Fruit fly (Drosophila melanogaster): ENCODE measurements around the gene OtopLa.

Gene OtopLa

dm6 chrX:5695035-5695434, 46.7 kb upstream of the OtopLa start, which contains the start of gene CG3149 (continued):
- TF ChIP-seq trem (tag; optimal IDR thresholded peaks at IDR 0.05) = peak; percentile 26
- peak; percentile 71 for TF ChIP-seq CG14860 (GFP tag; IDR thresholded peaks at IDR 0.05; ENCODE audit: partially characterized antibody)
- TF ChIP-seq vnd (GFP tag; IDR thresholded peaks at IDR 0.05; ENCODE audit: partially characterized antibody) = peak; percentile 69
- TF ChIP-seq CG15514 (GFP tag; optimal IDR thresholded peaks at IDR 0.05) = peak; percentile 31
- no peak for TF ChIP-seq C15 (GFP tag; IDR thresholded peaks at IDR 0.05)
- TF ChIP-seq crp (GFP tag; optimal IDR thresholded peaks at IDR 0.05) = peak; percentile 5 to 88
- peak; percentile 81 for TF ChIP-seq Dref (GFP tag; IDR thresholded peaks at IDR 0.05)
- TF ChIP-seq CG11560 (tag; IDR thresholded peaks at IDR 0.05) = no peak
- TF ChIP-seq tap (tag; optimal IDR thresholded peaks at IDR 0.05) = no peak
- no peak for TF ChIP-seq Pdp1 (GFP tag; optimal IDR thresholded peaks at IDR 0.05)
- TF ChIP-seq psq (GFP tag; optimal IDR thresholded peaks at IDR 0.05) = no peak
- TF ChIP-seq CG34224 (GFP tag; IDR thresholded peaks at IDR 0.05; ENCODE audit: partially characterized antibody) = peak; percentile 81
- no peak for TF ChIP-seq CG14667 (GFP tag; IDR thresholded peaks at IDR 0.05)
- TF ChIP-seq pzg (GFP tag; optimal IDR thresholded peaks at IDR 0.05) = peak; percentile 49
- TF ChIP-seq nau (GFP tag; optimal IDR thresholded peaks at IDR 0.05) = no peak
- TF ChIP-seq rib (GFP tag; IDR thresholded peaks at IDR 0.05) = no peak
- TF ChIP-seq CG1603 (tag; optimal IDR thresholded peaks at IDR 0.05) = peak; percentile 30
- peak; percentile 49 for TF ChIP-seq CG2129 (GFP tag; IDR thresholded peaks at IDR 0.05; ENCODE audit: partially characterized antibody)
- TF ChIP-seq Oli (tag; optimal IDR thresholded peaks at IDR 0.05) = no peak
- TF ChIP-seq CG42726 (GFP tag; IDR thresholded peaks at IDR 0.05; ENCODE audit: partially characterized antibody) = peak; percentile 24; the same call in 1 of the 2 replicates
- no peak for TF ChIP-seq wek (GFP tag; optimal IDR thresholded peaks at IDR 0.05)
- peak; percentile 83 for TF ChIP-seq zen2 (GFP tag; IDR thresholded peaks at IDR 0.05; ENCODE audit: partially characterized antibody)
- peak; percentile 34; the same call in 1 of the 2 replicates for TF ChIP-seq inv (GFP tag; IDR thresholded peaks at IDR 0.05; ENCODE audit: partially characterized antibody)
- TF ChIP-seq Hsf (GFP tag; optimal IDR thresholded peaks at IDR 0.05) = no peak
- no peak for TF ChIP-seq lola (GFP tag; optimal IDR thresholded peaks at IDR 0.05)
- peak; percentile 72 for TF ChIP-seq ato (GFP tag; IDR thresholded peaks at IDR 0.05; ENCODE audit: partially characterized antibody)
- no peak for TF ChIP-seq br (optimal IDR thresholded peaks at IDR 0.05)
- TF ChIP-seq amos (GFP tag; IDR thresholded peaks at IDR 0.05; ENCODE audit: partially characterized antibody) = peak; percentile 71; the same call in 1 of the 2 replicates
- peak; percentile 62 for TF ChIP-seq CG16813 (GFP tag; IDR thresholded peaks at IDR 0.05; ENCODE audit: partially characterized antibody)
- no peak for TF ChIP-seq bcd (GFP tag; optimal IDR thresholded peaks at IDR 0.05)
- no peak for TF ChIP-seq CG32532 (GFP tag; IDR thresholded peaks at IDR 0.05)
- TF ChIP-seq sna (GFP tag; IDR thresholded peaks at IDR 0.05; ENCODE audit: partially characterized antibody) = peak; percentile 64; the same call in 1 of the 2 replicates
- no peak for TF ChIP-seq CG10543 (GFP tag; optimal IDR thresholded peaks at IDR 0.05)
- no peak for TF ChIP-seq PHDP (tag; optimal IDR thresholded peaks at IDR 0.05)
- no peak for TF ChIP-seq gsb (GFP tag; IDR thresholded peaks at IDR 0.05)
- no peak for TF ChIP-seq CG33557 (GFP tag; optimal IDR thresholded peaks at IDR 0.05)
- TF ChIP-seq jing (GFP tag; optimal IDR thresholded peaks at IDR 0.05) = no peak
- peak; percentile 74 for TF ChIP-seq Scr (GFP tag; IDR thresholded peaks at IDR 0.05; ENCODE audit: partially characterized antibody)
- TF ChIP-seq Sry-δ (GFP tag; optimal IDR thresholded peaks at IDR 0.05) = peak; percentile 53
- TF ChIP-seq MESR4 (GFP tag; optimal IDR thresholded peaks at IDR 0.05) = peak; percentile 27
- TF ChIP-seq CG8765 (GFP tag; IDR thresholded peaks at IDR 0.05) = no peak
- TF ChIP-seq Atf3 (GFP tag; optimal IDR thresholded peaks at IDR 0.05) = no peak
- TF ChIP-seq CG6272 (GFP tag; IDR thresholded peaks at IDR 0.05) = no peak
- no peak for TF ChIP-seq cg (GFP tag; optimal IDR thresholded peaks at IDR 0.05)
- peak; percentile 35 for TF ChIP-seq CG5180 (GFP tag; optimal IDR thresholded peaks at IDR 0.05)
- TF ChIP-seq hbn (GFP tag; IDR thresholded peaks at IDR 0.05; ENCODE audit: partially characterized antibody) = peak; percentile 45
- TF ChIP-seq CG6791 (GFP tag; IDR thresholded peaks at IDR 0.05; ENCODE audit: partially characterized antibody) = peak; percentile 81
- peak; percentile 66 for TF ChIP-seq BEAF-32 (GFP tag; optimal IDR thresholded peaks at IDR 0.05)
